Worm (Caenorhabditis elegans) whole organism, L4 larva: ENCODE results near the gene C50H11.13.

Source experiments
- R02D3.7 ChIP-seq: fragments of 150-350 bp; sonication (generic microtip); optimal IDR thresholded peaks from 3 replicates; lab custom pipeline; 2014; ENCODE audit warnings: missing biosample characterization, missing genetic modification characterization
- ama-1 ChIP-seq: fragments of 150-350 bp; optimal IDR thresholded peaks from 2 replicates; lab custom pipeline; 2014; ENCODE audit warnings: inconsistent platforms, mixed read lengths
- ceh-82 ChIP-seq: sonication (generic microtip); optimal IDR thresholded peaks from 2 replicates; lab custom pipeline; 2017; ENCODE audit warnings: missing biosample characterization, missing genetic modification characterization
- dmd-9 ChIP-seq: fragments of 200-800 bp; sonication (Bioruptor generic); IDR thresholded peaks from 2 replicates; pipeline ENCODE4 v1.3.6; 2022; ENCODE audit warnings: missing genetic modification reagents, missing genetic modification characterization, missing compliant biosample characterization
- dpl-1 ChIP-seq: fragments of 150-350 bp; optimal IDR thresholded peaks from 2 replicates; lab custom pipeline; 2014; ENCODE audit warnings: missing biosample characterization, missing genetic modification reagents, missing genetic modification characterization
- fos-1 ChIP-seq: fragments of 150-350 bp; optimal IDR thresholded peaks from 2 replicates; lab custom pipeline; 2014; ENCODE audit warnings: missing biosample characterization, missing genetic modification characterization
- lin-15B ChIP-seq: fragments of 150-350 bp; sonication (generic microtip); optimal IDR thresholded peaks from 3 replicates; lab custom pipeline; 2014; ENCODE audit warnings: missing biosample characterization, missing genetic modification characterization
- mdt-29 ChIP-seq: fragments of 200-800 bp; sonication (Bioruptor generic); IDR thresholded peaks from 2 replicates; pipeline ENCODE4 v1.3.6; 2022; ENCODE audit warnings: missing genetic modification reagents, missing genetic modification characterization, missing compliant biosample characterization
- nhr-11 ChIP-seq: fragments of 150-350 bp; optimal IDR thresholded peaks from 2 replicates; lab custom pipeline; 2014; ENCODE audit warnings: missing biosample characterization, missing genetic modification characterization
- nhr-25 ChIP-seq: sonication (generic microtip); optimal IDR thresholded peaks from 2 replicates; lab custom pipeline; 2017; ENCODE audit warnings: missing genetic modification characterization, mild to moderate bottlenecking, missing compliant biosample characterization, antibody characterized with exemption, moderate library complexity, borderline replicate concordance; ENCODE audit not compliant: insufficient read depth
- nhr-77 ChIP-seq: fragments of 150-350 bp; optimal IDR thresholded peaks from 2 replicates; lab custom pipeline; 2014; ENCODE audit warnings: missing biosample characterization, missing genetic modification characterization
- vab-7 ChIP-seq: fragments of 200-800 bp; sonication (Bioruptor generic); IDR thresholded peaks from 2 replicates; pipeline ENCODE4 v1.3.6; 2022; ENCODE audit warnings: missing genetic modification reagents, missing genetic modification characterization, missing compliant biosample characterization
- zag-1 ChIP-seq: fragments of 150-350 bp; optimal IDR thresholded peaks from 2 replicates; lab custom pipeline; 2014; ENCODE audit warnings: missing biosample characterization, missing genetic modification characterization

ce11 chrV:3114973-3115372, 43.5 kb upstream of the C50H11.13 start, which contains the start of gene Y73C8C.3:
- TF ChIP-seq fos-1 (tag; lab: Kevin White, UChicago) (no peak), nhr-11 (tag; lab: Kevin White, UChicago) (no peak), ceh-82 (tag; lab: Kevin White, UChicago) (no peak), dmd-9 (GFP tag; lab: Robert Waterston, UW) (no peak), lin-15B (tag; lab: Kevin White, UChicago) (no peak), nhr-25 (tag; lab: Kevin White, UChicago) (no peak), R02D3.7 (tag; lab: Kevin White, UChicago) (no peak), vab-7 (GFP tag; lab: Robert Waterston, UW) (no peak), ama-1 (lab: Kevin White, UChicago) (no peak), dpl-1 (no peak), zag-1 (tag; lab: Kevin White, UChicago) (no peak), nhr-77 (no peak), mdt-29 (GFP tag; lab: Robert Waterston, UW) (no peak)
